Worm (Caenorhabditis elegans) whole organism, L3 larva: ENCODE measurements around the gene C04E12.5.

Experiments
- R02D3.7 ChIP-seq: fragments of 150-350 bp; optimal IDR thresholded peaks from 2 replicates; lab custom pipeline; 2014; ENCODE audit warnings: missing biosample characterization, missing genetic modification characterization
- ZK546.5 ChIP-seq: sonication (generic microtip); optimal IDR thresholded peaks from 2 replicates; lab custom pipeline; 2017; ENCODE audit warnings: missing biosample characterization, missing genetic modification characterization
- aly-2 ChIP-seq: fragments of 150-350 bp; optimal IDR thresholded peaks from 2 replicates; lab custom pipeline; 2014; ENCODE audit warnings: missing biosample characterization, missing genetic modification characterization
- ama-1 ChIP-seq: fragments of 150-350 bp; optimal IDR thresholded peaks from 2 replicates; lab custom pipeline; 2018
- ceh-16 ChIP-seq: sonication (generic microtip); optimal IDR thresholded peaks from 2 replicates; lab custom pipeline; 2017; ENCODE audit warnings: missing biosample characterization, missing genetic modification characterization
- ceh-28 ChIP-seq: fragments of 150-350 bp; optimal IDR thresholded peaks from 2 replicates; lab custom pipeline; 2014; ENCODE audit warnings: missing biosample characterization, missing genetic modification reagents, missing genetic modification characterization
- ceh-82 ChIP-seq: fragments of 150-350 bp; optimal IDR thresholded peaks from 2 replicates; lab custom pipeline; 2014; ENCODE audit warnings: missing biosample characterization, missing genetic modification characterization
- daf-12 ChIP-seq: fragments of 150-350 bp; optimal IDR thresholded peaks from 2 replicates; lab custom pipeline; 2014; ENCODE audit warnings: missing biosample characterization, missing genetic modification reagents, missing genetic modification characterization
- egl-5 ChIP-seq: fragments of 150-350 bp; optimal IDR thresholded peaks from 2 replicates; lab custom pipeline; 2017; ENCODE audit warnings: missing biosample characterization, missing genetic modification reagents, missing genetic modification characterization, inconsistent platforms
- elt-1 ChIP-seq: fragments of 150-350 bp; optimal IDR thresholded peaks from 2 replicates; lab custom pipeline; 2014; ENCODE audit warnings: missing biosample characterization, missing genetic modification characterization
- elt-2 ChIP-seq: sonication (generic microtip); optimal IDR thresholded peaks from 2 replicates; lab custom pipeline; 2016; ENCODE audit warnings: missing genetic modification reagents, mild to moderate bottlenecking, missing genetic modification characterization, missing compliant biosample characterization
- elt-3 ChIP-seq, 3 experiments: fragments of 150-350 bp in 1 of 3; sonication (generic microtip) in 2 of 3; optimal IDR thresholded peaks; 2 replicates in 2 of 3; 4 replicates in 1 of 3; lab custom pipeline; 2014 to 2017; ENCODE audit warnings: missing biosample characterization in 3 of 3, missing genetic modification characterization in 3 of 3
- eor-1 ChIP-seq, 2 experiments: fragments of 150-350 bp; optimal IDR thresholded peaks; 2 replicates each; lab custom pipeline; 2014 to 2018; ENCODE audit warnings: missing biosample characterization in 2 of 2, missing genetic modification characterization in 2 of 2
- fkh-10 ChIP-seq: sonication (generic microtip); optimal IDR thresholded peaks from 2 replicates; lab custom pipeline; 2017; ENCODE audit warnings: missing biosample characterization, missing genetic modification reagents, missing genetic modification characterization
- fkh-2 ChIP-seq: fragments of 150-350 bp; optimal IDR thresholded peaks from 2 replicates; lab custom pipeline; 2014; ENCODE audit warnings: missing biosample characterization, missing genetic modification reagents, missing genetic modification characterization
- fos-1 ChIP-seq: fragments of 150-350 bp; optimal IDR thresholded peaks from 2 replicates; lab custom pipeline; 2014; ENCODE audit warnings: missing biosample characterization, missing genetic modification characterization
- hmg-11 ChIP-seq: sonication (generic microtip); optimal IDR thresholded peaks from 2 replicates; lab custom pipeline; 2016; ENCODE audit warnings: missing genetic modification characterization, missing compliant biosample characterization
- jun-1 ChIP-seq: fragments of 150-350 bp; optimal IDR thresholded peaks from 2 replicates; lab custom pipeline; 2014; ENCODE audit warnings: missing biosample characterization, missing genetic modification reagents, missing genetic modification characterization
- lin-15B ChIP-seq: fragments of 150-350 bp; optimal IDR thresholded peaks from 2 replicates; lab custom pipeline; 2014; ENCODE audit warnings: missing biosample characterization, missing genetic modification characterization
- lin-39 ChIP-seq: fragments of 150-350 bp; optimal IDR thresholded peaks from 2 replicates; lab custom pipeline; 2018; ENCODE audit warnings: missing biosample characterization, missing genetic modification reagents, missing genetic modification characterization
- lsy-12 ChIP-seq: sonication (generic microtip); optimal IDR thresholded peaks from 2 replicates; lab custom pipeline; 2016; ENCODE audit warnings: mild to moderate bottlenecking, missing genetic modification characterization, missing compliant biosample characterization
- mdl-1 ChIP-seq: fragments of 150-350 bp; optimal IDR thresholded peaks from 2 replicates; lab custom pipeline; 2014; ENCODE audit warnings: missing biosample characterization, missing genetic modification characterization
- mml-1 ChIP-seq: fragments of 150-350 bp; sonication (generic microtip); optimal IDR thresholded peaks from 3 replicates; lab custom pipeline; 2014; ENCODE audit warnings: missing biosample characterization, missing genetic modification characterization
- nfya-1 ChIP-seq: sonication (generic microtip); optimal IDR thresholded peaks from 2 replicates; lab custom pipeline; 2017; ENCODE audit warnings: missing genetic modification characterization, mild to moderate bottlenecking, missing compliant biosample characterization, antibody characterized with exemption, moderate library complexity; ENCODE audit not compliant: insufficient read depth
- nhr-11 ChIP-seq: fragments of 150-350 bp; optimal IDR thresholded peaks from 2 replicates; lab custom pipeline; 2014; ENCODE audit warnings: missing biosample characterization, missing genetic modification characterization
- nhr-12 ChIP-seq: fragments of 150-350 bp; optimal IDR thresholded peaks from 2 replicates; lab custom pipeline; 2014; ENCODE audit warnings: missing biosample characterization, missing genetic modification characterization
- nhr-23 ChIP-seq: fragments of 150-350 bp; optimal IDR thresholded peaks from 2 replicates; lab custom pipeline; 2014; ENCODE audit warnings: missing biosample characterization, missing genetic modification reagents, missing genetic modification characterization
- nhr-237 ChIP-seq: fragments of 150-350 bp; optimal IDR thresholded peaks from 2 replicates; lab custom pipeline; 2014; ENCODE audit warnings: missing biosample characterization, missing genetic modification characterization
- nhr-25 ChIP-seq: sonication (generic microtip); optimal IDR thresholded peaks from 2 replicates; lab custom pipeline; 2017; ENCODE audit warnings: missing biosample characterization, missing genetic modification characterization
- nhr-28 ChIP-seq: fragments of 150-350 bp; optimal IDR thresholded peaks from 2 replicates; lab custom pipeline; 2014; ENCODE audit warnings: missing biosample characterization, missing genetic modification characterization
- nhr-43 ChIP-seq: sonication (generic microtip); optimal IDR thresholded peaks from 2 replicates; lab custom pipeline; 2016; ENCODE audit warnings: mild to moderate bottlenecking, missing genetic modification characterization, missing compliant biosample characterization; ENCODE audit not compliant: poor library complexity, severe bottlenecking
- nhr-67 ChIP-seq: fragments of 150-350 bp; optimal IDR thresholded peaks from 2 replicates; lab custom pipeline; 2014; ENCODE audit warnings: missing biosample characterization, missing genetic modification characterization
- nhr-76 ChIP-seq: fragments of 150-350 bp; sonication (generic microtip); optimal IDR thresholded peaks from 5 replicates; lab custom pipeline; 2014; ENCODE audit warnings: missing biosample characterization, missing genetic modification characterization
- nhr-77 ChIP-seq: fragments of 150-350 bp; optimal IDR thresholded peaks from 2 replicates; lab custom pipeline; 2014; ENCODE audit warnings: missing biosample characterization, missing genetic modification characterization
- pha-4 ChIP-seq: fragments of 150-350 bp; optimal IDR thresholded peaks from 2 replicates; lab custom pipeline; 2014; ENCODE audit warnings: missing biosample characterization, missing genetic modification reagents, missing genetic modification characterization
- pqm-1 ChIP-seq: fragments of 150-350 bp; optimal IDR thresholded peaks from 2 replicates; lab custom pipeline; 2017; ENCODE audit warnings: missing biosample characterization, missing genetic modification characterization, inconsistent platforms
- sea-2 ChIP-seq: fragments of 150-350 bp; sonication (generic microtip); optimal IDR thresholded peaks from 4 replicates; lab custom pipeline; 2014; ENCODE audit warnings: missing biosample characterization, missing genetic modification reagents, missing genetic modification characterization
- skn-1 ChIP-seq: fragments of 150-350 bp; optimal IDR thresholded peaks from 2 replicates; lab custom pipeline; 2014; ENCODE audit warnings: missing biosample characterization, missing genetic modification characterization
- snpc-4 ChIP-seq: fragments of 150-350 bp; optimal IDR thresholded peaks from 2 replicates; lab custom pipeline; 2014; ENCODE audit warnings: missing biosample characterization, missing genetic modification characterization
- unc-39 ChIP-seq: sonication (generic microtip); optimal IDR thresholded peaks from 4 replicates; lab custom pipeline; 2017; ENCODE audit warnings: missing biosample characterization, missing genetic modification characterization
- unc-62 ChIP-seq: fragments of 150-350 bp; sonication (generic microtip); optimal IDR thresholded peaks from 4 replicates; lab custom pipeline; 2014; ENCODE audit warnings: missing biosample characterization, missing genetic modification reagents, missing genetic modification characterization
- zag-1 ChIP-seq: fragments of 150-350 bp; optimal IDR thresholded peaks from 2 replicates; lab custom pipeline; 2014; ENCODE audit warnings: missing biosample characterization, missing genetic modification characterization
- ztf-11 ChIP-seq: fragments of 150-350 bp; optimal IDR thresholded peaks from 2 replicates; lab custom pipeline; 2014; ENCODE audit warnings: missing biosample characterization, missing genetic modification characterization
- ztf-4 ChIP-seq: fragments of 150-350 bp; optimal IDR thresholded peaks from 2 replicates; lab custom pipeline; 2014; ENCODE audit warnings: missing biosample characterization, missing genetic modification characterization

Gene C04E12.5

DNA sequence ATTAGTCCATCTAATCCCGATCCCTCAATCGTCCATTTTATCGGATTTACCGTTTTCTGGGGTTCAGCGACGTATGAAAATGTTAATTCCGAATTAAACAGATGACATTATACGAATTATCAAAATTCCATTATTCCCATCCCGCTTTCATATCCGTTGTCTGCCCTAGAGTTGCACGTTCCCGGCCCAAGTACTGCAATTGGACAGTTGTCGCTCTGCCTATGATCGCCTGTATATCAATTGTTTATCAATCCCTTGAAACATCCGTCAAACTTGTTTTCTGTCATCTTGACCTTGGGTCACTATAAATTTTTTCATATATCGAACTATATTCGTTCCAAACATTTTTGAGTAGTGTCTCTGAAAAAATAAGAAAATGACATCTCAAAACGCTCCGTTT is at the start of gene C04E12.5:
Gene C04E12.5 (plus strand): TSS at position 301 of the 400 bp plus-strand sequence.
- TF ChIP-seq daf-12 (tag; lab: Kevin White, UChicago) (no peak), nhr-23 (no peak), ceh-16 (tag; lab: Kevin White, UChicago) (no peak), nhr-237 (tag; lab: Kevin White, UChicago) (no peak), nhr-77 (tag; lab: Kevin White, UChicago) (no peak), ztf-11 (no peak), nhr-43 (tag; lab: Kevin White, UChicago) (no peak), pha-4 (tag; lab: Kevin White, UChicago) (no peak), nhr-67 (no peak), R02D3.7 (tag; lab: Kevin White, UChicago) (no peak), hmg-11 (tag; lab: Kevin White, UChicago) (no peak), nhr-76 (tag; lab: Kevin White, UChicago) (no peak), elt-1 (tag; lab: Kevin White, UChicago) (no peak)

DNA sequence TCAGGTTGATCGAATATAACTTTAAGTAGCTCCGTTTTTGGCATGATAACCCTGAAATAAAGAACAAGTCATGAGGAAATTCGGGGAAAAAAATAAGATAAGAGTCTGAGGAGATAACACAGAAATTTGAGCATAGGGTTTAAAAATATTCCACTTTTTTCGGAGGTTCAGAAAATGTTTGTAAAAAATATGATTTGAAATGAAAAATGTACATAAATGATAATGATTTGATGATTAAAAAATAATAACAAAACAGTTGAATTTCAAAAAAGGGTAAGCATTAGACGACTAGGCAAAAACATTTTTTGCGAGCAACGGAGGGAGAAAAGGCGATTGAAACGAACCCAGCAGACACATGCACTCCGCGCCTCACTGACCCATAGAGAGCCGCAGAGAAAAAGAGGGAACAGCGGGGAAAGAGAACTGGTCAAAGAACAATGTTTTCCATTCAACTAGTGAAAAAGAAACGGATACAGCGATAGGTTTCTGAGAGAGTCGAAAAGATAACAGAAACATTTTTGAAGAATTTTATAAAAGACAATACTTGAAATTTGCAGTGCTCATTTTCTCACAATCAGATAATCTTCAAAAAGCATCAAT is 46.2 kb upstream of the C04E12.5 start, which contains the start of gene arrd-18:
Gene arrd-18 (minus strand): TSS at position 51 of the 600 bp plus-strand sequence.
- TF ChIP-seq ceh-28 (tag; lab: Kevin White, UChicago) = no peak
- no peak for TF ChIP-seq nhr-76 (tag; lab: Kevin White, UChicago)
- TF ChIP-seq egl-5 (tag; lab: Kevin White, UChicago) = no peak
- TF ChIP-seq snpc-4 (tag; lab: Kevin White, UChicago) = peak; percentile 14
- TF ChIP-seq fkh-2 (tag; lab: Kevin White, UChicago) = no peak
- TF ChIP-seq eor-1 (tag; optimal IDR thresholded peaks at IDR 0.05; lab: Kevin White, UChicago) = no peak
- TF ChIP-seq jun-1 (tag; lab: Kevin White, UChicago) = no peak
- no peak for TF ChIP-seq nhr-28 (tag; lab: Kevin White, UChicago)
- TF ChIP-seq pqm-1 (tag; lab: Kevin White, UChicago) = no peak
- no peak for TF ChIP-seq nhr-25 (tag; lab: Kevin White, UChicago)
- TF ChIP-seq R02D3.7 (tag; lab: Kevin White, UChicago) = no peak
- TF ChIP-seq mdl-1 (tag; lab: Kevin White, UChicago) = no peak
- no peak for TF ChIP-seq daf-12 (tag; lab: Kevin White, UChicago)
- TF ChIP-seq pha-4 (tag; lab: Kevin White, UChicago) = no peak
- TF ChIP-seq ceh-82 (tag; lab: Kevin White, UChicago) = no peak
- no peak for TF ChIP-seq ama-1
- TF ChIP-seq lsy-12 (tag; lab: Kevin White, UChicago) = no peak
- no peak for TF ChIP-seq elt-3 (tag; optimal IDR thresholded peaks at IDR 0.05; lab: Kevin White, UChicago)
- no peak for TF ChIP-seq skn-1
- no peak for TF ChIP-seq nhr-12 (tag; lab: Kevin White, UChicago)
- no peak for TF ChIP-seq nhr-23
- no peak for TF ChIP-seq lin-39 (tag; lab: Kevin White, UChicago)
- no peak for TF ChIP-seq lin-15B
- TF ChIP-seq nhr-77 (tag; lab: Kevin White, UChicago) = no peak
- no peak for TF ChIP-seq unc-39 (tag; lab: Kevin White, UChicago)
- no peak for TF ChIP-seq nhr-43 (tag; lab: Kevin White, UChicago)
- TF ChIP-seq fkh-10 (GFP tag; lab: Kevin White, UChicago) = no peak
- TF ChIP-seq ceh-16 (tag; lab: Kevin White, UChicago) = no peak
- TF ChIP-seq hmg-11 (tag; lab: Kevin White, UChicago) = peak; percentile 50
- peak; percentile 27 for TF ChIP-seq nfya-1 (tag; lab: Kevin White, UChicago)
- TF ChIP-seq mml-1 = no peak
- peak; percentile 38 for TF ChIP-seq elt-2 (tag; lab: Kevin White, UChicago)
- no peak for TF ChIP-seq ZK546.5 (tag; lab: Kevin White, UChicago)
- no peak for TF ChIP-seq ztf-4 (tag; lab: Kevin White, UChicago)

- TF ChIP-seq nhr-11 (tag; lab: Kevin White, UChicago) = no peak
- TF ChIP-seq hmg-11 (tag; lab: Kevin White, UChicago) = peak; percentile 84
- peak; percentile 85 for TF ChIP-seq nhr-23
- no peak for TF ChIP-seq unc-62 (GFP tag; lab: Kevin White, UChicago)
- peak; percentile 45 for TF ChIP-seq snpc-4 (tag; lab: Kevin White, UChicago)
- no peak for TF ChIP-seq fos-1 (tag; lab: Kevin White, UChicago)
- TF ChIP-seq elt-2 (tag; lab: Kevin White, UChicago) = peak; percentile 46
- no peak for TF ChIP-seq skn-1
- TF ChIP-seq nhr-28 (tag; lab: Kevin White, UChicago) = no peak
- TF ChIP-seq nhr-67 = no peak
- no peak for TF ChIP-seq mdl-1 (tag; lab: Kevin White, UChicago)
- TF ChIP-seq mml-1 = no peak
- no peak for TF ChIP-seq R02D3.7 (tag; lab: Kevin White, UChicago)
- TF ChIP-seq zag-1 (tag; lab: Kevin White, UChicago) = no peak
- peak; percentile 75 for TF ChIP-seq egl-5 (tag; lab: Kevin White, UChicago)
- TF ChIP-seq jun-1 (tag; lab: Kevin White, UChicago) = peak; percentile 13
- no peak for TF ChIP-seq nhr-76 (tag; lab: Kevin White, UChicago)
- peak; percentile 11 for TF ChIP-seq pqm-1 (tag; lab: Kevin White, UChicago)
- TF ChIP-seq aly-2 = no peak
- peak; percentile 72 for TF ChIP-seq nhr-43 (tag; lab: Kevin White, UChicago)
- no peak for TF ChIP-seq ztf-4 (tag; lab: Kevin White, UChicago)
- TF ChIP-seq nhr-77 (tag; lab: Kevin White, UChicago) = no peak
- TF ChIP-seq sea-2 (GFP tag; lab: Kevin White, UChicago) = no peak
- no peak for TF ChIP-seq ztf-11
- TF ChIP-seq nhr-237 (tag; lab: Kevin White, UChicago) = no peak
- peak; percentile 70 for TF ChIP-seq lin-15B
- TF ChIP-seq ceh-16 (tag; lab: Kevin White, UChicago) = no peak
- TF ChIP-seq elt-1 (tag; lab: Kevin White, UChicago) = no peak
- TF ChIP-seq elt-3 (tag; optimal IDR thresholded peaks at IDR 0.05; lab: Kevin White, UChicago) = peak in 1 of 3 experiments; percentile 39
- TF ChIP-seq lsy-12 (tag; lab: Kevin White, UChicago) = no peak
Measured at ce11 chrV:3315308-3315707, 43.1 kb upstream of the C04E12.5 start, which contains the start of gene arrd-19. Gene arrd-19, minus strand, starts transcription at chrV:3315516.
